Worm (Caenorhabditis elegans): ENCODE data around the gene dpy-6.
A peak's percentile ranks its signal among the peaks of the same experiment; 100 is the strongest.

The dpy-6 gene

ce11 chrX:8483951-8484350 lies 28.5 kb upstream of the dpy-6 start:
- TF ChIP-seq aha-1 (tag) (peak; percentile 92), egl-27 (tag; optimal IDR thresholded peaks at IDR 0.05) (no peak)

- TF ChIP-seq mep-1 (tag; optimal IDR thresholded peaks at IDR 0.05) (peak; percentile 43), Y48G9A.11 (GFP tag; IDR thresholded peaks at IDR 0.05) (no peak), rbr-2 (tag; optimal IDR thresholded peaks at IDR 0.05) (peak; percentile 11), hif-1 (tag; optimal IDR thresholded peaks at IDR 0.05) (peak in 1 of 2 experiments; percentile 76), mxl-3 (GFP tag; optimal IDR thresholded peaks at IDR 0.05) (peak; percentile 16), D1046.2 (GFP tag; IDR thresholded peaks at IDR 0.05) (no peak), unc-62 (GFP tag; optimal IDR thresholded peaks at IDR 0.05 in 1 of 2) (peak in 1 of 2 experiments; percentile 88), unc-62 (tag; optimal IDR thresholded peaks at IDR 0.05) (no peak), mdl-1 (tag; optimal IDR thresholded peaks at IDR 0.05) (peak in 1 of 2 experiments; percentile 50), T20F7.1 (GFP tag; optimal IDR thresholded peaks at IDR 0.05) (no peak), fkh-10 (GFP tag; optimal IDR thresholded peaks at IDR 0.05) (peak; percentile 64), zip-2 (tag; optimal IDR thresholded peaks at IDR 0.05) (no peak), hlh-11 (tag; optimal IDR thresholded peaks at IDR 0.05) (peak; percentile 15), dmd-9 (GFP tag; IDR thresholded peaks at IDR 0.05) (no peak), nhr-77 (tag; optimal IDR thresholded peaks at IDR 0.05) (no peak), dmd-6 (GFP tag; IDR thresholded peaks at IDR 0.05) (0 out of 2 replicates have a peak, but pooled peaks have one; percentile 15), F49E8.2 (tag; optimal IDR thresholded peaks at IDR 0.05; ENCODE audit: borderline replicate concordance) (no peak)
These were observed 26.3 kb upstream of the dpy-6 start for ce11 chrX:8481716-8482115.

ce11 chrX:8479050-8479449 lies 23.6 kb upstream of the dpy-6 start:
- TF ChIP-seq duxl-1 (tag; optimal IDR thresholded peaks at IDR 0.05; ENCODE audit: poor library complexity) = no peak
- TF ChIP-seq ces-1 (GFP tag; optimal IDR thresholded peaks at IDR 0.05) = no peak
- peak; percentile 4 for TF ChIP-seq F37D6.2 (tag; optimal IDR thresholded peaks at IDR 0.05)
- TF ChIP-seq tag-97 (GFP tag; IDR thresholded peaks at IDR 0.05) = no peak
- no peak for TF ChIP-seq R02D3.7 (tag; optimal IDR thresholded peaks at IDR 0.05)
- TF ChIP-seq hlh-30 (tag; optimal IDR thresholded peaks at IDR 0.05; ENCODE audit: insufficient read depth) = no peak
- TF ChIP-seq pqm-1 (tag; optimal IDR thresholded peaks at IDR 0.05) = no peak
- no peak for TF ChIP-seq lin-38 (GFP tag; IDR thresholded peaks at IDR 0.05)
- TF ChIP-seq zfp-3 (GFP tag; conservative IDR thresholded peaks at IDR 0.05) = no peak
- no peak for TF ChIP-seq lin-15B (tag; optimal IDR thresholded peaks at IDR 0.05)
- TF ChIP-seq nhr-6 (tag; optimal IDR thresholded peaks at IDR 0.05) = no peak
- no peak for TF ChIP-seq lin-29 (GFP tag; IDR thresholded peaks at IDR 0.05)
- no peak for TF ChIP-seq ceh-20 (GFP tag; IDR thresholded peaks at IDR 0.05)
- TF ChIP-seq mes-2 (tag; optimal IDR thresholded peaks at IDR 0.05; ENCODE audit: poor library complexity, severe bottlenecking) = no peak
- TF ChIP-seq Y48G9A.11 (GFP tag; IDR thresholded peaks at IDR 0.05) = no peak
- TF ChIP-seq lim-7 (GFP tag; IDR thresholded peaks at IDR 0.05) = no peak
- no peak for TF ChIP-seq nhr-28 (tag; optimal IDR thresholded peaks at IDR 0.05)
- TF ChIP-seq daf-19 (GFP tag; conservative IDR thresholded peaks at IDR 0.05) = no peak
- TF ChIP-seq lsy-2 (tag; optimal IDR thresholded peaks at IDR 0.05) = no peak
- TF ChIP-seq ama-1 (optimal IDR thresholded peaks at IDR 0.05) = no peak
- TF ChIP-seq hif-1 (tag; optimal IDR thresholded peaks at IDR 0.05) = peak in 1 of 2 experiments; percentile 53
- TF ChIP-seq mxl-2 (GFP tag; conservative IDR thresholded peaks at IDR 0.05) = no peak
- peak; percentile 18 for TF ChIP-seq hlh-11 (tag; optimal IDR thresholded peaks at IDR 0.05)
- no peak for TF ChIP-seq attf-4 (tag; optimal IDR thresholded peaks at IDR 0.05)
- TF ChIP-seq hmg-1.1 (GFP tag; IDR thresholded peaks at IDR 0.05) = 0 out of 2 replicates have a peak, but pooled peaks have one; percentile 29
- TF ChIP-seq unc-62 (GFP tag; optimal IDR thresholded peaks at IDR 0.05 in 1 of 2) = peak in 1 of 2 experiments; percentile 49
- TF ChIP-seq unc-62 (tag; optimal IDR thresholded peaks at IDR 0.05) = no peak
- TF ChIP-seq T20F7.1 (GFP tag; optimal IDR thresholded peaks at IDR 0.05) = no peak
- no peak for TF ChIP-seq dve-1 (tag; optimal IDR thresholded peaks at IDR 0.05; ENCODE audit: insufficient read depth)
- TF ChIP-seq rbr-2 (tag; optimal IDR thresholded peaks at IDR 0.05) = peak; percentile 12
- TF ChIP-seq nhr-237 (tag; optimal IDR thresholded peaks at IDR 0.05) = no peak
- no peak for TF ChIP-seq ZK546.5 (tag; optimal IDR thresholded peaks at IDR 0.05)
- no peak for TF ChIP-seq ZK337.2 (GFP tag; IDR thresholded peaks at IDR 0.05)
- TF ChIP-seq ctbp-1 (GFP tag; IDR thresholded peaks at IDR 0.05) = no peak
- TF ChIP-seq tra-1 (GFP tag; IDR thresholded peaks at IDR 0.05) = no peak
- no peak for TF ChIP-seq egl-27 (tag; optimal IDR thresholded peaks at IDR 0.05)
- TF ChIP-seq F44E2.7 (GFP tag; IDR thresholded peaks at IDR 0.05) = no peak

Data from whole organism, L4 larva.